Fruit fly (Drosophila melanogaster) whole organism, embryonic: ENCODE measurements around the gene mthl11.

Source experiments
- Awh ChIP-seq: fragments of 200-800 bp; sonication (Bioruptor generic); IDR thresholded peaks from 2 replicates; pipeline ENCODE4, ENCODE4 v1.3.6; 2022; ENCODE audit warnings: missing biosample characterization, missing genetic modification characterization
- CG10209 ChIP-seq: fragments of 200-800 bp; sonication (Bioruptor generic); optimal IDR thresholded peaks from 3 replicates; lab custom pipeline; 2017; ENCODE audit warnings: missing biosample characterization, mild to moderate bottlenecking, missing genetic modification characterization, missing genetic modification reagents
- CG10366 ChIP-seq: fragments of 200-800 bp; sonication (Bioruptor generic); IDR thresholded peaks from 2 replicates; pipeline ENCODE4 v1.3.6; 2022; ENCODE audit warnings: missing biosample characterization, missing genetic modification characterization
- CG10543 ChIP-seq: fragments of 200-800 bp; sonication (Bioruptor generic); optimal IDR thresholded peaks from 3 replicates; lab custom pipeline; 2017; ENCODE audit warnings: missing biosample characterization, mild to moderate bottlenecking, missing genetic modification characterization, moderate library complexity
- CG11093 ChIP-seq: fragments of 200-800 bp; sonication (Bioruptor generic); IDR thresholded peaks from 3 replicates; pipeline ENCODE4 v1.3.6; 2022; ENCODE audit warnings: missing biosample characterization, missing genetic modification characterization
- CG12391 ChIP-seq: fragments of 200-800 bp; sonication (Bioruptor generic); optimal IDR thresholded peaks from 3 replicates; lab custom pipeline; 2018; ENCODE audit warnings: missing biosample characterization, mild to moderate bottlenecking, missing genetic modification characterization, moderate library complexity
- CG12659 ChIP-seq: fragments of 200-800 bp; sonication (Bioruptor generic); optimal IDR thresholded peaks from 3 replicates; lab custom pipeline; 2017; ENCODE audit warnings: mild to moderate bottlenecking, missing biosample characterization, missing genetic modification reagents, missing genetic modification characterization
- CG14860 ChIP-seq: fragments of 200-800 bp; sonication (Bioruptor generic); IDR thresholded peaks from 3 replicates; pipeline ENCODE4 v1.3.6; 2022; ENCODE audit warnings: missing biosample characterization, missing genetic modification characterization; ENCODE audit not compliant: partially characterized antibody
- CG15479 ChIP-seq: fragments of 200-800 bp; sonication (Bioruptor generic); optimal IDR thresholded peaks from 3 replicates; lab custom pipeline; 2019; ENCODE audit warnings: missing biosample characterization, mild to moderate bottlenecking, missing genetic modification characterization, moderate library complexity
- CG1603 ChIP-seq: fragments of 200-800 bp; sonication (Bioruptor generic); optimal IDR thresholded peaks from 2 replicates; lab custom pipeline; 2019; ENCODE audit warnings: missing biosample characterization, mild to moderate bottlenecking, missing genetic modification characterization, moderate library complexity
- CG17802 ChIP-seq: fragments of 200-800 bp; sonication (Bioruptor generic); optimal IDR thresholded peaks from 2 replicates; lab custom pipeline; 2018; ENCODE audit warnings: missing biosample characterization, mild to moderate bottlenecking, missing genetic modification characterization, moderate library complexity
- CG17912 ChIP-seq: fragments of 200-800 bp; sonication (Bioruptor generic); optimal IDR thresholded peaks from 2 replicates; lab custom pipeline; 2018; ENCODE audit warnings: missing biosample characterization, mild to moderate bottlenecking, missing genetic modification characterization
- CG18262 ChIP-seq: fragments of 200-800 bp; optimal IDR thresholded peaks from 3 replicates; lab custom pipeline; 2019; ENCODE audit warnings: missing biosample characterization, mild to moderate bottlenecking, missing genetic modification characterization, moderate library complexity
- CG33213 ChIP-seq: fragments of 200-800 bp; sonication (Bioruptor generic); optimal IDR thresholded peaks from 3 replicates; lab custom pipeline; 2016; ENCODE audit warnings: missing biosample characterization, missing genetic modification characterization
- CG6654 ChIP-seq: fragments of 200-800 bp; sonication (Bioruptor generic); optimal IDR thresholded peaks from 2 replicates; lab custom pipeline; 2017; ENCODE audit warnings: missing biosample characterization, mild to moderate bottlenecking, missing genetic modification characterization
- CG8765 ChIP-seq: fragments of 200-800 bp; sonication (Bioruptor generic); IDR thresholded peaks from 2 replicates; pipeline ENCODE4 v1.3.6; 2022; ENCODE audit warnings: missing biosample characterization, missing genetic modification characterization
- D19A ChIP-seq: fragments of 200-800 bp; optimal IDR thresholded peaks from 3 replicates; lab custom pipeline; 2019; ENCODE audit warnings: missing biosample characterization, mild to moderate bottlenecking, missing genetic modification characterization, moderate library complexity
- Dp ChIP-seq: fragments of 200-800 bp; sonication (Bioruptor generic); optimal IDR thresholded peaks from 2 replicates; lab custom pipeline; 2018; ENCODE audit warnings: missing biosample characterization, mild to moderate bottlenecking, missing genetic modification characterization, moderate library complexity
- Dref ChIP-seq: fragments of 200-800 bp; sonication (Bioruptor generic); IDR thresholded peaks from 2 replicates; pipeline ENCODE4 v1.3.6; 2022; ENCODE audit warnings: missing biosample characterization, missing genetic modification characterization
- Elba2 ChIP-seq: fragments of 200-800 bp; sonication (Bioruptor generic); optimal IDR thresholded peaks from 3 replicates; lab custom pipeline; 2016; ENCODE audit warnings: missing biosample characterization, missing genetic modification characterization
- Ets65A ChIP-seq: fragments of 200-800 bp; sonication (Bioruptor generic); peaks from one replicate; lab custom pipeline; 2016; ENCODE audit warnings: missing biosample characterization, missing genetic modification characterization
- Hr39 ChIP-seq: fragments of >200 bp; optimal IDR thresholded peaks from 2 replicates; lab custom pipeline; 2017
- MESR4 ChIP-seq: fragments of 200-800 bp; sonication (Bioruptor generic); optimal IDR thresholded peaks from 2 replicates; lab custom pipeline; 2018; ENCODE audit warnings: missing biosample characterization, mild to moderate bottlenecking, missing genetic modification characterization, moderate library complexity
- Opbp ChIP-seq: fragments of 200-800 bp; sonication (Bioruptor generic); IDR thresholded peaks from 3 replicates; pipeline ENCODE4 v1.3.6; 2022; ENCODE audit warnings: missing biosample characterization, missing genetic modification characterization; ENCODE audit not compliant: partially characterized antibody
- Pdp1 ChIP-seq, 2 experiments: fragments of 200-800 bp; sonication (Bioruptor generic); optimal IDR thresholded peaks; 3 replicates each; lab custom pipeline; 2016; ENCODE audit warnings: missing biosample characterization in 2 of 2, missing genetic modification characterization in 2 of 2, mild to moderate bottlenecking in 1 of 2, moderate library complexity in 1 of 2
- Ptx1 ChIP-seq: fragments of 200-800 bp; sonication (Bioruptor generic); IDR thresholded peaks from 2 replicates; pipeline ENCODE4 v1.3.6; 2022; ENCODE audit warnings: missing biosample characterization, missing genetic modification characterization
- Rfx ChIP-seq: fragments of 200-800 bp; sonication (Bioruptor generic); IDR thresholded peaks from 2 replicates; pipeline ENCODE4 v1.3.6; 2022; ENCODE audit warnings: missing biosample characterization, missing genetic modification characterization
- Scr ChIP-seq: fragments of 200-800 bp; sonication (Bioruptor generic); IDR thresholded peaks from 2 replicates; pipeline ENCODE4 v1.3.6; 2022; ENCODE audit warnings: missing biosample characterization, missing genetic modification characterization; ENCODE audit not compliant: partially characterized antibody
- Sry-δ ChIP-seq: fragments of 200-800 bp; sonication (Bioruptor generic); optimal IDR thresholded peaks from 2 replicates; lab custom pipeline; 2016; ENCODE audit warnings: missing biosample characterization, missing genetic modification characterization
- Taf1 ChIP-seq: fragments of 200-800 bp; sonication (Bioruptor generic); IDR thresholded peaks from 2 replicates; pipeline ENCODE4 v1.3.6; 2022; ENCODE audit warnings: missing biosample characterization, missing genetic modification characterization
- Trl ChIP-seq, 3 experiments: fragments of >200 bp in 2 of 3; fragments of 200-800 bp in 1 of 3; sonication (Bioruptor generic) in 1 of 3; optimal IDR thresholded peaks; 2 replicates in 1 of 3; 3 replicates in 2 of 3; lab custom pipeline; 2016 to 2017; ENCODE audit warnings: missing biosample characterization in 1 of 3, missing genetic modification characterization in 1 of 3
- YL-1 ChIP-seq: fragments of 200-800 bp; sonication (Bioruptor generic); optimal IDR thresholded peaks from 3 replicates; lab custom pipeline; 2017; ENCODE audit warnings: missing biosample characterization, mild to moderate bottlenecking, missing genetic modification characterization
- cg ChIP-seq: fragments of 200-800 bp; sonication (Bioruptor generic); optimal IDR thresholded peaks from 3 replicates; lab custom pipeline; 2019; ENCODE audit warnings: missing biosample characterization, mild to moderate bottlenecking, missing genetic modification characterization, moderate library complexity
- cwo ChIP-seq: fragments of 200-800 bp; sonication (Bioruptor generic); optimal IDR thresholded peaks from 3 replicates; lab custom pipeline; 2017; ENCODE audit warnings: missing biosample characterization, missing genetic modification characterization, mild to moderate bottlenecking, moderate library complexity, missing genetic modification reagents
- dpn ChIP-seq, 2 experiments: fragments of 200-800 bp; sonication (Bioruptor generic); optimal IDR thresholded peaks; 3 replicates each; lab custom pipeline; 2016; ENCODE audit warnings: missing biosample characterization in 2 of 2, missing genetic modification characterization in 2 of 2
- insv ChIP-seq, 2 experiments: fragments of 200-800 bp; sonication (Bioruptor generic); optimal IDR thresholded peaks; 3 replicates each; lab custom pipeline; 2016 to 2018; ENCODE audit warnings: missing biosample characterization in 2 of 2, missing genetic modification characterization in 2 of 2
- kay ChIP-seq: fragments of 200-800 bp; sonication (Bioruptor generic); optimal IDR thresholded peaks from 2 replicates; lab custom pipeline; 2016; ENCODE audit warnings: missing biosample characterization, missing genetic modification characterization
- nerfin-1 ChIP-seq: fragments of 200-800 bp; sonication (Bioruptor generic); optimal IDR thresholded peaks from 3 replicates; lab custom pipeline; 2019; ENCODE audit warnings: missing biosample characterization, mild to moderate bottlenecking, missing genetic modification characterization, moderate library complexity
- nmo ChIP-seq: fragments of 200-800 bp; sonication (Bioruptor generic); optimal IDR thresholded peaks from 2 replicates; lab custom pipeline; 2018; ENCODE audit warnings: missing biosample characterization, mild to moderate bottlenecking, missing genetic modification characterization, moderate library complexity
- psq ChIP-seq: fragments of 200-800 bp; sonication (Bioruptor generic); optimal IDR thresholded peaks from 2 replicates; lab custom pipeline; 2017; ENCODE audit warnings: missing biosample characterization, missing genetic modification characterization
- so ChIP-seq: fragments of 200-800 bp; sonication (Bioruptor generic); IDR thresholded peaks from 3 replicates; pipeline ENCODE4 v1.3.6; 2022; ENCODE audit warnings: missing biosample characterization, missing genetic modification characterization
- stwl ChIP-seq: fragments of 200-800 bp; sonication (Bioruptor generic); optimal IDR thresholded peaks from 3 replicates; lab custom pipeline; 2018; ENCODE audit warnings: missing biosample characterization, mild to moderate bottlenecking, missing genetic modification characterization, moderate library complexity
- tna ChIP-seq: fragments of 200-800 bp; sonication (Bioruptor generic); IDR thresholded peaks from 2 replicates; pipeline ENCODE4 v1.3.6; 2022; ENCODE audit warnings: missing biosample characterization, missing genetic modification characterization; ENCODE audit not compliant: partially characterized antibody
- toy ChIP-seq: fragments of 200-800 bp; sonication (Bioruptor generic); IDR thresholded peaks from 2 replicates; pipeline ENCODE4 v1.3.6; 2022; ENCODE audit warnings: missing biosample characterization, missing genetic modification characterization
- trh ChIP-seq: fragments of 200-800 bp; sonication (Bioruptor generic); optimal IDR thresholded peaks from 2 replicates; lab custom pipeline; 2016; ENCODE audit warnings: missing biosample characterization, missing genetic modification characterization
- vvl ChIP-seq: fragments of 200-800 bp; sonication (Bioruptor generic); IDR thresholded peaks from 2 replicates; pipeline ENCODE4 v1.3.6; 2022; ENCODE audit warnings: missing biosample characterization, missing genetic modification characterization
- wdn ChIP-seq: fragments of 200-800 bp; sonication (Bioruptor generic); IDR thresholded peaks from 2 replicates; pipeline ENCODE4 v1.3.6; 2022; ENCODE audit warnings: missing biosample characterization, missing genetic modification characterization
- zfh1 ChIP-seq: fragments of 200-800 bp; sonication (Bioruptor generic); IDR thresholded peaks from 3 replicates; pipeline ENCODE4 v1.3.6; 2022; ENCODE audit warnings: missing biosample characterization, missing genetic modification characterization

mthl11 gene

dm6 chr3R:10412550-10413459 lies 12.0 kb downstream of the mthl11 start, which contains the start of the genes Irp-1B and Rrp46 (continued):
- TF ChIP-seq Ptx1 (GFP tag; lab: Robert Waterston, UW): no peak
- TF ChIP-seq tna (GFP tag; lab: Robert Waterston, UW): peak; percentile 99
- TF ChIP-seq CG17802 (tag; lab: Kevin White, UChicago): no peak
- peak; percentile 97 for TF ChIP-seq CG14860 (GFP tag; lab: Robert Waterston, UW)
- no peak for TF ChIP-seq Trl (optimal IDR thresholded peaks at IDR 0.05; lab: Kevin White, UChicago)
- no peak for TF ChIP-seq Trl (GFP tag; optimal IDR thresholded peaks at IDR 0.05; lab: Kevin White, UChicago)
- no peak for TF ChIP-seq nerfin-1 (tag; lab: Kevin White, UChicago)
- TF ChIP-seq CG11093 (GFP tag; lab: Robert Waterston, UW): no peak
- no peak for TF ChIP-seq vvl (GFP tag; lab: Robert Waterston, UW)
- peak; percentile 65 for TF ChIP-seq CG15479 (GFP tag; lab: Kevin White, UChicago)
- peak; percentile 89 for TF ChIP-seq Dp
- no peak for TF ChIP-seq CG18262 (tag; lab: Kevin White, UChicago)
- TF ChIP-seq insv (GFP tag; optimal IDR thresholded peaks at IDR 0.05; lab: Kevin White, UChicago): peak; percentile 17 to 93
- TF ChIP-seq trh (GFP tag; lab: Kevin White, UChicago): no peak
- peak; percentile 73 for TF ChIP-seq Sry-δ
- no peak for TF ChIP-seq CG6654 (GFP tag; lab: Kevin White, UChicago)
- TF ChIP-seq Dref: peak; percentile 88
- peak; percentile 88 for TF ChIP-seq Scr (GFP tag; lab: Robert Waterston, UW)
- TF ChIP-seq Ets65A (GFP tag; lab: Kevin White, UChicago): peak; percentile 47
- no peak for TF ChIP-seq CG33213 (GFP tag; lab: Kevin White, UChicago)
- no peak for TF ChIP-seq dpn (GFP tag; optimal IDR thresholded peaks at IDR 0.05; lab: Kevin White, UChicago)
- no peak for TF ChIP-seq D19A (tag; lab: Kevin White, UChicago)
- TF ChIP-seq CG1603 (tag; lab: Kevin White, UChicago): no peak
- peak; percentile 25 for TF ChIP-seq CG12391 (tag; lab: Kevin White, UChicago)
- TF ChIP-seq stwl (tag; lab: Kevin White, UChicago): peak; percentile 61
- no peak for TF ChIP-seq kay (GFP tag; lab: Kevin White, UChicago)
- TF ChIP-seq CG17912 (GFP tag; lab: Kevin White, UChicago): no peak
- TF ChIP-seq CG10209 (GFP tag; lab: Kevin White, UChicago): peak; percentile 14
- no peak for TF ChIP-seq Awh (GFP tag; lab: Robert Waterston, UW)
- TF ChIP-seq psq: no peak
- no peak for TF ChIP-seq Elba2 (GFP tag; lab: Kevin White, UChicago)
- no peak for TF ChIP-seq wdn (GFP tag; lab: Robert Waterston, UW)
- no peak for TF ChIP-seq cg (GFP tag; lab: Kevin White, UChicago)
- peak in 1 of 2 experiments; percentile 77 for TF ChIP-seq Pdp1 (GFP tag; optimal IDR thresholded peaks at IDR 0.05; lab: Kevin White, UChicago)
- no peak for TF ChIP-seq Hr39 (lab: Kevin White, UChicago)
- no peak for TF ChIP-seq cwo
- TF ChIP-seq zfh1 (GFP tag; lab: Robert Waterston, UW): 0 out of 3 replicates have a peak, but pooled peaks have one; percentile 10
- no peak for TF ChIP-seq CG10366
- no peak for TF ChIP-seq so
- TF ChIP-seq YL-1 (GFP tag; lab: Kevin White, UChicago): no peak
- no peak for TF ChIP-seq CG8765
- no peak for TF ChIP-seq toy
- no peak for TF ChIP-seq MESR4 (GFP tag; lab: Kevin White, UChicago)
- TF ChIP-seq CG12659: peak; percentile 27
- TF ChIP-seq CG10543 (GFP tag; lab: Kevin White, UChicago): peak; percentile 5
- peak; percentile 10 for TF ChIP-seq nmo (GFP tag; lab: Kevin White, UChicago)
- no peak for TF ChIP-seq Taf1
- TF ChIP-seq Rfx (GFP tag; lab: Robert Waterston, UW): peak; percentile 49
- TF ChIP-seq Opbp (GFP tag; lab: Robert Waterston, UW): peak; percentile 91; the same call in 2 of the 3 replicates
